Worm (Caenorhabditis elegans) whole organism, late embryonic: ENCODE results near the gene gldi-8.

Source experiments
- C08G9.2 ChIP-seq: sonication (generic microtip); optimal IDR thresholded peaks from 2 replicates; lab custom pipeline; 2016; ENCODE audit warnings: mild to moderate bottlenecking, missing genetic modification characterization, moderate library complexity, missing compliant biosample characterization
- C38D4.7 ChIP-seq: fragments of 200-800 bp; sonication (Bioruptor generic); optimal IDR thresholded peaks from 2 replicates; lab custom pipeline; 2018; ENCODE audit warnings: mild to moderate bottlenecking, missing genetic modification characterization, moderate library complexity, missing compliant biosample characterization
- K09A11.1 ChIP-seq: sonication (generic microtip); optimal IDR thresholded peaks from 2 replicates; lab custom pipeline; 2017; ENCODE audit warnings: antibody characterized with exemption, mild to moderate bottlenecking, missing genetic modification characterization, missing compliant biosample characterization; ENCODE audit not compliant: insufficient read depth
- Y22D7AL.16 ChIP-seq: sonication (generic microtip); optimal IDR thresholded peaks from 2 replicates; lab custom pipeline; 2016; ENCODE audit warnings: missing genetic modification characterization, missing compliant biosample characterization
- ceh-18 ChIP-seq: sonication (generic microtip); optimal IDR thresholded peaks from 2 replicates; lab custom pipeline; 2016; ENCODE audit warnings: missing genetic modification characterization, missing compliant biosample characterization
- ceh-31 ChIP-seq: sonication (generic microtip); optimal IDR thresholded peaks from 2 replicates; lab custom pipeline; 2016; ENCODE audit warnings: missing genetic modification characterization, missing compliant biosample characterization
- ceh-34 ChIP-seq: sonication (generic microtip); optimal IDR thresholded peaks from 2 replicates; lab custom pipeline; 2016; ENCODE audit warnings: mild to moderate bottlenecking, missing genetic modification characterization, missing compliant biosample characterization
- ceh-45 ChIP-seq: fragments of 200-800 bp; sonication (Bioruptor generic); IDR thresholded peaks from 2 replicates; pipeline ENCODE4 v1.3.6; 2022; ENCODE audit warnings: missing genetic modification reagents, missing genetic modification characterization, missing compliant biosample characterization
- ceh-48 ChIP-seq: sonication (generic microtip); optimal IDR thresholded peaks from 2 replicates; lab custom pipeline; 2016; ENCODE audit warnings: missing genetic modification characterization, inconsistent platforms, missing compliant biosample characterization
- che-1 ChIP-seq: sonication (generic microtip); optimal IDR thresholded peaks from 2 replicates; lab custom pipeline; 2016; ENCODE audit warnings: mild to moderate bottlenecking, missing genetic modification characterization, missing compliant biosample characterization
- dve-1 ChIP-seq: sonication (generic microtip); optimal IDR thresholded peaks from 2 replicates; lab custom pipeline; 2017; ENCODE audit warnings: antibody characterized with exemption, mild to moderate bottlenecking, missing genetic modification characterization, missing compliant biosample characterization
- elt-2 ChIP-seq: sonication (generic microtip); optimal IDR thresholded peaks from 2 replicates; lab custom pipeline; 2016; ENCODE audit warnings: missing genetic modification reagents, missing genetic modification characterization, missing compliant biosample characterization
- elt-4 ChIP-seq: sonication (generic microtip); optimal IDR thresholded peaks from 2 replicates; lab custom pipeline; 2016; ENCODE audit warnings: missing genetic modification characterization, missing compliant biosample characterization
- ets-4 ChIP-seq: sonication (generic microtip); optimal IDR thresholded peaks from 2 replicates; lab custom pipeline; 2016; ENCODE audit warnings: missing genetic modification characterization, missing compliant biosample characterization
- fax-1 ChIP-seq: sonication (generic microtip); optimal IDR thresholded peaks from 2 replicates; lab custom pipeline; 2016; ENCODE audit warnings: missing genotype, missing genetic modification characterization, missing compliant biosample characterization
- fkh-6 ChIP-seq: sonication (generic microtip); optimal IDR thresholded peaks from 2 replicates; lab custom pipeline; 2016; ENCODE audit warnings: missing genetic modification characterization, missing compliant biosample characterization
- gmeb-2 ChIP-seq: sonication (generic microtip); optimal IDR thresholded peaks from 2 replicates; lab custom pipeline; 2016; ENCODE audit warnings: missing genetic modification characterization, inconsistent platforms, missing compliant biosample characterization
- hlh-30 ChIP-seq: sonication (generic microtip); optimal IDR thresholded peaks from 2 replicates; lab custom pipeline; 2017; ENCODE audit warnings: antibody characterized with exemption, missing genetic modification characterization, missing compliant biosample characterization; ENCODE audit not compliant: insufficient read depth
- hlh-8 ChIP-seq: sonication (generic microtip); optimal IDR thresholded peaks from 2 replicates; lab custom pipeline; 2016; ENCODE audit warnings: missing genotype, missing genetic modification characterization, missing compliant biosample characterization
- lin-11 ChIP-seq: fragments of 200-800 bp; sonication (Bioruptor generic); optimal IDR thresholded peaks from 2 replicates; lab custom pipeline; 2018; ENCODE audit warnings: mild to moderate bottlenecking, missing genetic modification characterization, missing compliant biosample characterization
- nfya-1 ChIP-seq: sonication (generic microtip); optimal IDR thresholded peaks from 2 replicates; lab custom pipeline; 2017; ENCODE audit warnings: missing genetic modification characterization, mild to moderate bottlenecking, missing compliant biosample characterization, antibody characterized with exemption, moderate library complexity
- nhr-232 ChIP-seq: sonication (generic microtip); optimal IDR thresholded peaks from 2 replicates; lab custom pipeline; 2016; ENCODE audit warnings: missing genetic modification characterization, missing compliant biosample characterization
- pha-4 ChIP-seq: fragments of 150-350 bp; optimal IDR thresholded peaks from 2 replicates; lab custom pipeline; 2018; ENCODE audit warnings: missing biosample characterization, missing genetic modification reagents, missing genetic modification characterization
- pqm-1 ChIP-seq: sonication (generic microtip); optimal IDR thresholded peaks from 2 replicates; lab custom pipeline; 2016; ENCODE audit warnings: missing genetic modification characterization, missing compliant biosample characterization
- rnt-1 ChIP-seq: sonication (generic microtip); optimal IDR thresholded peaks from 2 replicates; lab custom pipeline; 2016; ENCODE audit warnings: missing genetic modification characterization, missing compliant biosample characterization
- sox-2 ChIP-seq: fragments of 200-800 bp; sonication (Bioruptor generic); IDR thresholded peaks from 2 replicates; pipeline ENCODE4 v1.3.6; 2022; ENCODE audit warnings: missing genetic modification reagents, missing genetic modification characterization, missing compliant biosample characterization
- tbx-2 ChIP-seq: sonication (generic microtip); optimal IDR thresholded peaks from 2 replicates; lab custom pipeline; 2016; ENCODE audit warnings: missing genetic modification characterization, missing compliant biosample characterization
- unc-3 ChIP-seq, 2 experiments: fragments of 200-800 bp in 1 of 2; sonication (Bioruptor generic) in 1 of 2; sonication (generic microtip) in 1 of 2; conservative IDR thresholded peaks in 1 of 2; optimal IDR thresholded peaks in 1 of 2; 2 replicates each; pipeline versions ENCODE4 v1.3.6 to Lab custom; 2016 to 2022; ENCODE audit warnings: missing compliant biosample characterization in 2 of 2, missing genetic modification characterization in 2 of 2, missing genetic modification reagents in 1 of 2
- unc-42 ChIP-seq: sonication (generic microtip); optimal IDR thresholded peaks from 2 replicates; lab custom pipeline; 2016; ENCODE audit warnings: missing genotype, missing genetic modification characterization, missing compliant biosample characterization
- unc-55 ChIP-seq: sonication (generic microtip); optimal IDR thresholded peaks from 2 replicates; lab custom pipeline; 2017; ENCODE audit warnings: missing biosample characterization, missing genetic modification reagents, missing genetic modification characterization

gldi-8 gene

DNA sequence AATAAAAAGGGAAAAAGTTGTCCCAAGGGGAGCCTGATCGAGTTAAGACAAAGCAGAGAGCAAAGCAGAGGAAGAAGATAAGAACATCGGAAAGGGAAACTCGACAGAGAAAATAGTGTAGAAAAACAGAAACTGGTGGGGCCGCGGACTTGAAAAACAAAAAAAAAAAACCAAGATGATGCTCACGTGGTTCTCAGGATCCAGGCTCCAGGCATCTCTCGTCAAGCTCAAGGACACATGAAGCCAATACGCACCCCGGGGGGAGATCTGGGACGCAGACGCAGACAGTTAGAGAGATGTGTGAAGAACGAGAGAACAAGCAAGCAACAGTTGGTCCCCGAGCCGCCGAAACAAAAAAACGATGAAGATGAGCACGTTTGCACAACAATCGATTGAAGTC, 43.4 kb downstream of the gldi-8 start:
- peak; percentile 72 for TF ChIP-seq ceh-18 (tag; lab: Kevin White, UChicago)
- TF ChIP-seq nfya-1 = peak; percentile 71
- no peak for TF ChIP-seq Y22D7AL.16
- no peak for TF ChIP-seq C38D4.7 (GFP tag; lab: Kevin White, UChicago)
- no peak for TF ChIP-seq che-1 (tag; lab: Kevin White, UChicago)
- TF ChIP-seq ceh-48 (tag; lab: Kevin White, UChicago) = no peak
- TF ChIP-seq lin-11 (tag; lab: Kevin White, UChicago) = no peak
- no peak for TF ChIP-seq ceh-45 (GFP tag; lab: Robert Waterston, UW)
- no peak for TF ChIP-seq rnt-1 (tag; lab: Kevin White, UChicago)
- peak; percentile 57 for TF ChIP-seq hlh-30
- no peak for TF ChIP-seq nhr-232 (tag; lab: Kevin White, UChicago)
- no peak for TF ChIP-seq pha-4 (tag; lab: Kevin White, UChicago)
- TF ChIP-seq unc-42 = peak; percentile 62
- peak; percentile 20 for TF ChIP-seq ceh-31
- no peak for TF ChIP-seq unc-3 (GFP tag; conservative IDR thresholded peaks at IDR 0.05; lab: Robert Waterston, UW)
- TF ChIP-seq unc-3 (tag; optimal IDR thresholded peaks at IDR 0.05; lab: Kevin White, UChicago) = peak; percentile 38
- TF ChIP-seq sox-2 (GFP tag; lab: Robert Waterston, UW) = no peak
- TF ChIP-seq ceh-34 = peak; percentile 51
- TF ChIP-seq ets-4 (tag; lab: Kevin White, UChicago) = no peak
- no peak for TF ChIP-seq pqm-1 (tag; lab: Kevin White, UChicago)
- peak; percentile 27 for TF ChIP-seq tbx-2 (tag; lab: Kevin White, UChicago)
- TF ChIP-seq unc-55 (GFP tag; lab: Kevin White, UChicago) = peak; percentile 27
- no peak for TF ChIP-seq K09A11.1
- TF ChIP-seq gmeb-2 = no peak

DNA sequence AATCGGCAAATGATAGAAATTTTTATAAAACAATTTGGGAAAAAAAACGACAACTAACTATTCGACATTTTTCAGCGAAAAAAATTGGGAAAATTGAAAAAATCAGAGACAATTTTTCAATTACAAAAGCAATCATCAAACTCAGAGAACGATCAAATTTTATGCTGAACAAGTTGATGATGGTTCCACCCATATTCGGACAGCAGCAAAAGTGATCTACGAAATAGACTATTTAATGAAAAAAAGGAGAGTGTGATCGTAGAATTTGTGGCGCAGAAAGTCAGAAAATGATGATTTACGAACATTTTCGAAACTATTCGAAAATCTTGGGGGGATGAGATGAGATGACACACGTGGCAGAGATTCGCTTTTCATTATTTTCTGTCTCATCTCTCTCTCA, 48.3 kb downstream of the gldi-8 start:
- no peak for TF ChIP-seq rnt-1 (tag; lab: Kevin White, UChicago)
- no peak for TF ChIP-seq hlh-8 (tag; lab: Kevin White, UChicago)
- no peak for TF ChIP-seq fkh-6
- no peak for TF ChIP-seq unc-55 (GFP tag; lab: Kevin White, UChicago)
- TF ChIP-seq elt-4 (tag; lab: Kevin White, UChicago) = no peak
- no peak for TF ChIP-seq pha-4 (tag; lab: Kevin White, UChicago)
- TF ChIP-seq Y22D7AL.16 = no peak

DNA sequence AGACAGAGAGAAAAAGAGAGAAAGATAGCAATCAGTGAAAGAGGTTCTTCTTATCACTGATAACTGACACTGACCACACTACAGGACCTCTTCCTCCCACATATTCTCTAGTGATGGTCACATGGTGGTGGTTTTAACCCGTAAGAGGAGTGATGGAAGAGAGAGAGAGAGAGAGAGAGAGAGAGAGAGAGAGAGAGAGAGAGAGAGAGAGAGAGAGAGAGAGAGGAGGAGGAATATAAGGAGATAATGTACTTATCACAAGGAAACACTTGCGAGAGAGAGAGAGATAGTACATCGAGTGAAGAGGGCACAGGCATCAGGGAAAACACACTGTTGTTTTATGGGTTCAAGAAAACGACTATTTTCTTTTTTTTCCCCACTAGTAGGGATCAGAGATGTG, 49.9 kb downstream of the gldi-8 start:
- TF ChIP-seq elt-2 (tag; lab: Kevin White, UChicago) (peak; percentile 96), fax-1 (tag; lab: Kevin White, UChicago) (no peak), nfya-1 (peak; percentile 8), dve-1 (tag; lab: Kevin White, UChicago) (peak; percentile 31)

DNA sequence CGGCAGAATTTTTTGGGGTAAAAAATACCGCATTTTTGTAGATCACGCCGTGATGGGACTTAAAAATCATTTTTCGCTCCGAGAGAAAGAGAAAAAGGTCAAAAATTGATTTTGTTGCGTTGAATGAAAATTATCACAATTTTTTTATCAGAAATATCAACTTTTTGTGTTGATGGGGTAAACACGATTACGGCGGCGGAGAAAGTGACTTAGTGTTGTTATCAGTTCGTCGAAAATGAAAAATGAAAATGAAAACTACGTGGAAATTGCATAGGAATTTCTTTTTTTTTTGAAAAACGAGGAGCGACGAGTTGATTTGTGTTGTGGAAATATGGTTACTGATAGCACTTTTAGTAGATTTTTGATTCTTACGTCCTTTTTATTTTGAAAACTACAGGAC, 51.1 kb downstream of the gldi-8 start:
- peak; percentile 28 for TF ChIP-seq elt-2 (tag; lab: Kevin White, UChicago)
- TF ChIP-seq tbx-2 (tag; lab: Kevin White, UChicago) = no peak
- TF ChIP-seq Y22D7AL.16 = no peak
- no peak for TF ChIP-seq fax-1 (tag; lab: Kevin White, UChicago)
- no peak for TF ChIP-seq fkh-6
- TF ChIP-seq C08G9.2 (tag; lab: Kevin White, UChicago) = no peak
- TF ChIP-seq, all 69 proteins: peak for 1
